Fruit fly (Drosophila melanogaster) whole organism, embryonic: ENCODE results near the gene Acf.

ENCODE experiments used
- Blimp-1 ChIP-seq: fragments of 200-800 bp; sonication (Bioruptor generic); optimal IDR thresholded peaks from 3 replicates; lab custom pipeline; 2018; ENCODE audit warnings: missing biosample characterization, missing genetic modification characterization, mild to moderate bottlenecking, moderate library complexity, missing genetic modification reagents
- BtbVII ChIP-seq: fragments of 200-800 bp; sonication (Bioruptor generic); optimal IDR thresholded peaks from 3 replicates; lab custom pipeline; 2017; ENCODE audit warnings: missing biosample characterization, mild to moderate bottlenecking, missing genetic modification characterization
- CG1024 ChIP-seq: fragments of 200-800 bp; sonication (Bioruptor generic); IDR thresholded peaks from 2 replicates; pipeline ENCODE4 v1.3.6; 2022; ENCODE audit warnings: missing biosample characterization, missing genetic modification characterization
- CG12659 ChIP-seq: fragments of 200-800 bp; sonication (Bioruptor generic); optimal IDR thresholded peaks from 3 replicates; lab custom pipeline; 2017; ENCODE audit warnings: mild to moderate bottlenecking, missing biosample characterization, missing genetic modification reagents, missing genetic modification characterization
- CG12769 ChIP-seq: fragments of 200-800 bp; sonication (Bioruptor generic); optimal IDR thresholded peaks from 2 replicates; lab custom pipeline; 2019; ENCODE audit warnings: missing biosample characterization, mild to moderate bottlenecking, missing genetic modification characterization, moderate library complexity
- CG12942 ChIP-seq: fragments of 200-800 bp; sonication (Bioruptor generic); optimal IDR thresholded peaks from 3 replicates; lab custom pipeline; 2016; ENCODE audit warnings: missing biosample characterization, missing genetic modification characterization
- CG13624 ChIP-seq: fragments of 200-800 bp; sonication (Bioruptor generic); optimal IDR thresholded peaks from 2 replicates; lab custom pipeline; 2016; ENCODE audit warnings: missing biosample characterization, missing genetic modification characterization
- CG1529 ChIP-seq: fragments of 200-800 bp; sonication (Bioruptor generic); optimal IDR thresholded peaks from 3 replicates; lab custom pipeline; 2018; ENCODE audit warnings: missing biosample characterization, missing genetic modification characterization
- CG17186 ChIP-seq: fragments of 200-800 bp; sonication (Bioruptor generic); optimal IDR thresholded peaks from 3 replicates; lab custom pipeline; 2017; ENCODE audit warnings: missing biosample characterization, missing genetic modification reagents, missing genetic modification characterization
- CG1792 ChIP-seq: fragments of 200-800 bp; sonication (Bioruptor generic); optimal IDR thresholded peaks from 2 replicates; lab custom pipeline; 2016; ENCODE audit warnings: missing biosample characterization, missing genetic modification characterization
- CG1832 ChIP-seq: fragments of 200-800 bp; sonication (Bioruptor generic); optimal IDR thresholded peaks from 2 replicates; lab custom pipeline; 2017; ENCODE audit warnings: missing biosample characterization, mild to moderate bottlenecking, missing genetic modification characterization, inconsistent platforms
- CG2199 ChIP-seq: fragments of 200-800 bp; sonication (Bioruptor generic); IDR thresholded peaks from 3 replicates; pipeline ENCODE4 v1.3.6; 2022; ENCODE audit warnings: missing biosample characterization, missing genetic modification characterization
- CG4282 ChIP-seq: fragments of 200-800 bp; sonication (Bioruptor generic); optimal IDR thresholded peaks from 2 replicates; lab custom pipeline; 2016; ENCODE audit warnings: missing biosample characterization, missing genetic modification characterization
- CG4617 ChIP-seq: fragments of 200-800 bp; sonication (Bioruptor generic); optimal IDR thresholded peaks from 3 replicates; lab custom pipeline; 2016; ENCODE audit warnings: missing biosample characterization, missing genetic modification characterization, borderline replicate concordance
- CG7372 ChIP-seq: fragments of 200-800 bp; sonication (Bioruptor generic); IDR thresholded peaks from 2 replicates; pipeline ENCODE4 v1.3.6; 2022; ENCODE audit warnings: missing biosample characterization, missing genetic modification characterization
- CG7839 ChIP-seq: fragments of 200-800 bp; sonication (Bioruptor generic); optimal IDR thresholded peaks from 3 replicates; lab custom pipeline; 2018; ENCODE audit warnings: missing biosample characterization, mild to moderate bottlenecking, missing genetic modification characterization, moderate library complexity
- CG7987 ChIP-seq: fragments of 200-800 bp; sonication (Bioruptor generic); optimal IDR thresholded peaks from 2 replicates; lab custom pipeline; 2018; ENCODE audit warnings: missing biosample characterization, mild to moderate bottlenecking, missing genetic modification characterization, moderate library complexity
- CG8290 ChIP-seq, 3 experiments: fragments of 200-800 bp; sonication (Bioruptor generic); optimal IDR thresholded peaks; 2 replicates each; lab custom pipeline; 2016 to 2019; ENCODE audit warnings: missing biosample characterization in 3 of 3, missing genetic modification characterization in 3 of 3, mild to moderate bottlenecking in 2 of 3, moderate library complexity in 1 of 3
- CG8924 ChIP-seq: fragments of 200-800 bp; optimal IDR thresholded peaks from 3 replicates; lab custom pipeline; 2019; ENCODE audit warnings: missing biosample characterization, mild to moderate bottlenecking, missing genetic modification characterization, moderate library complexity
- CG9609 ChIP-seq: fragments of 200-800 bp; sonication (Bioruptor generic); optimal IDR thresholded peaks from 3 replicates; lab custom pipeline; 2016; ENCODE audit warnings: missing biosample characterization, missing genetic modification characterization
- Eip74EF ChIP-seq, 2 experiments: fragments of 200-800 bp in 1 of 2; fragments of >200 bp in 1 of 2; sonication (Bioruptor generic) in 1 of 2; optimal IDR thresholded peaks; 2 replicates each; lab custom pipeline; 2017 to 2019; ENCODE audit warnings: missing biosample characterization in 2 of 2, missing genetic modification characterization in 2 of 2, mild to moderate bottlenecking in 1 of 2, moderate library complexity in 1 of 2
- Hand ChIP-seq: fragments of 200-800 bp; sonication (Bioruptor generic); optimal IDR thresholded peaks from 2 replicates; lab custom pipeline; 2017; ENCODE audit warnings: mild to moderate bottlenecking, missing biosample characterization, missing genetic modification reagents, missing genetic modification characterization
- Lpt ChIP-seq: fragments of >200 bp; optimal IDR thresholded peaks from 2 replicates; lab custom pipeline; 2018; ENCODE audit warnings: missing biosample characterization, missing genetic modification characterization
- MESR4 ChIP-seq: fragments of 200-800 bp; sonication (Bioruptor generic); optimal IDR thresholded peaks from 2 replicates; lab custom pipeline; 2018; ENCODE audit warnings: missing biosample characterization, mild to moderate bottlenecking, missing genetic modification characterization, moderate library complexity
- Nf-YB ChIP-seq: fragments of 200-800 bp; sonication (Bioruptor generic); optimal IDR thresholded peaks from 3 replicates; lab custom pipeline; 2019; ENCODE audit warnings: missing biosample characterization, mild to moderate bottlenecking, missing genetic modification characterization, moderate library complexity
- NfI ChIP-seq: fragments of 200-800 bp; sonication (Bioruptor generic); optimal IDR thresholded peaks from 3 replicates; lab custom pipeline; 2018; ENCODE audit warnings: missing biosample characterization, mild to moderate bottlenecking, missing genetic modification characterization, moderate library complexity
- Oaz ChIP-seq: fragments of 200-800 bp; sonication (Bioruptor generic); IDR thresholded peaks from 2 replicates; pipeline ENCODE4 v1.3.6; 2022; ENCODE audit warnings: missing biosample characterization, missing genetic modification characterization
- Oli ChIP-seq: fragments of 200-800 bp; sonication (Bioruptor generic); optimal IDR thresholded peaks from 2 replicates; lab custom pipeline; 2018; ENCODE audit warnings: missing biosample characterization, mild to moderate bottlenecking, missing genetic modification characterization, moderate library complexity
- Sin3A ChIP-seq: fragments of >200 bp; optimal IDR thresholded peaks from 2 replicates; lab custom pipeline; 2018
- Taf1 ChIP-seq: fragments of 200-800 bp; sonication (Bioruptor generic); IDR thresholded peaks from 2 replicates; pipeline ENCODE4 v1.3.6; 2022; ENCODE audit warnings: missing biosample characterization, missing genetic modification characterization
- bigmax ChIP-seq: fragments of 200-800 bp; sonication (Bioruptor generic); optimal IDR thresholded peaks from 2 replicates; lab custom pipeline; 2018; ENCODE audit warnings: missing biosample characterization, mild to moderate bottlenecking, missing genetic modification characterization
- cwo ChIP-seq: fragments of 200-800 bp; sonication (Bioruptor generic); optimal IDR thresholded peaks from 3 replicates; lab custom pipeline; 2017; ENCODE audit warnings: missing biosample characterization, missing genetic modification characterization, mild to moderate bottlenecking, moderate library complexity, missing genetic modification reagents
- dysf ChIP-seq: fragments of 200-800 bp; sonication (Bioruptor generic); IDR thresholded peaks from 3 replicates; pipeline ENCODE4 v1.3.6; 2022; ENCODE audit warnings: missing biosample characterization, missing genetic modification characterization
- eve ChIP-seq, 2 experiments: fragments of >200 bp; optimal IDR thresholded peaks; 2 replicates each; lab custom pipeline; 2017; ENCODE audit warnings: missing biosample characterization in 2 of 2, missing genetic modification characterization in 2 of 2
- h ChIP-seq: fragments of >200 bp; optimal IDR thresholded peaks from 2 replicates; lab custom pipeline; 2017
- her ChIP-seq: fragments of 200-800 bp; sonication (Bioruptor generic); optimal IDR thresholded peaks from 2 replicates; lab custom pipeline; 2016; ENCODE audit warnings: missing biosample characterization, missing genetic modification characterization
- insv ChIP-seq, 2 experiments: fragments of 200-800 bp; sonication (Bioruptor generic); optimal IDR thresholded peaks; 3 replicates each; lab custom pipeline; 2016 to 2018; ENCODE audit warnings: missing biosample characterization in 2 of 2, missing genetic modification characterization in 2 of 2
- jing ChIP-seq: fragments of 200-800 bp; sonication (Bioruptor generic); optimal IDR thresholded peaks from 2 replicates; lab custom pipeline; 2018; ENCODE audit warnings: missing biosample characterization, mild to moderate bottlenecking, missing genetic modification characterization
- jumu ChIP-seq: fragments of 200-800 bp; sonication (Bioruptor generic); optimal IDR thresholded peaks from 3 replicates; lab custom pipeline; 2016; ENCODE audit warnings: missing biosample characterization, missing genetic modification characterization
- lilli ChIP-seq: fragments of 200-800 bp; sonication (Bioruptor generic); optimal IDR thresholded peaks from 3 replicates; lab custom pipeline; 2016; ENCODE audit warnings: missing biosample characterization, missing genetic modification characterization
- oc ChIP-seq: fragments of 200-800 bp; sonication (Bioruptor generic); optimal IDR thresholded peaks from 2 replicates; lab custom pipeline; 2018; ENCODE audit warnings: missing biosample characterization, mild to moderate bottlenecking, missing genetic modification characterization, moderate library complexity
- pfk ChIP-seq: fragments of 200-800 bp; sonication (Bioruptor generic); optimal IDR thresholded peaks from 2 replicates; lab custom pipeline; 2018; ENCODE audit warnings: missing biosample characterization, mild to moderate bottlenecking, missing genetic modification characterization, moderate library complexity
- rib ChIP-seq: fragments of 200-800 bp; sonication (Bioruptor generic); IDR thresholded peaks from 2 replicates; pipeline ENCODE4 v1.3.6; 2022; ENCODE audit warnings: missing biosample characterization, missing genetic modification characterization
- sc ChIP-seq, 3 experiments: fragments of >200 bp in 2 of 3; fragments of 200-800 bp in 1 of 3; sonication (Bioruptor generic) in 1 of 3; optimal IDR thresholded peaks; 2 replicates in 2 of 3; 3 replicates in 1 of 3; lab custom pipeline; 2017; ENCODE audit warnings: mild to moderate bottlenecking in 1 of 3, missing biosample characterization in 1 of 3, missing genetic modification characterization in 1 of 3, missing genetic modification reagents in 1 of 3
- sens ChIP-seq: fragments of 200-800 bp; sonication (Bioruptor generic); peaks from one replicate; lab custom pipeline; 2016; ENCODE audit warnings: missing biosample characterization, missing genetic modification characterization
- sima ChIP-seq: fragments of 200-800 bp; sonication (Bioruptor generic); optimal IDR thresholded peaks from 2 replicates; lab custom pipeline; 2016; ENCODE audit warnings: missing biosample characterization, missing genetic modification characterization
- sob ChIP-seq: fragments of 200-800 bp; sonication (Bioruptor generic); IDR thresholded peaks from 2 replicates; pipeline ENCODE4 v1.3.6; 2022; ENCODE audit warnings: missing biosample characterization, missing genetic modification characterization
- tll ChIP-seq, 2 experiments: fragments of 200-800 bp in 1 of 2; fragments of >200 bp in 1 of 2; sonication (Bioruptor generic) in 1 of 2; optimal IDR thresholded peaks; 2 replicates each; lab custom pipeline; 2017 to 2019; ENCODE audit warnings: missing biosample characterization in 2 of 2, missing genetic modification characterization in 2 of 2, mild to moderate bottlenecking in 1 of 2, moderate library complexity in 1 of 2
- trem ChIP-seq: fragments of 200-800 bp; optimal IDR thresholded peaks from 3 replicates; lab custom pipeline; 2019; ENCODE audit warnings: missing biosample characterization, mild to moderate bottlenecking, missing genetic modification characterization, moderate library complexity
- ttk ChIP-seq: fragments of 200-800 bp; sonication (Bioruptor generic); IDR thresholded peaks from 2 replicates; pipeline ENCODE4 v2.1.2; 2022; ENCODE audit warnings: missing biosample characterization, missing genetic modification characterization

Gene Acf

dm6 chr3R:31747429-31748048 lies 46.2 kb upstream of the Acf start, which contains the start of the genes nero and CG1910 (continued):
- TF ChIP-seq lilli = no peak
- peak; percentile 40 for TF ChIP-seq pfk (GFP tag; lab: Kevin White, UChicago)
- TF ChIP-seq CG2199 (GFP tag; lab: Robert Waterston, UW) = no peak
- no peak for TF ChIP-seq CG7839 (tag; lab: Kevin White, UChicago)
- TF ChIP-seq BtbVII (GFP tag; lab: Kevin White, UChicago) = no peak
- TF ChIP-seq CG8924 (tag; lab: Kevin White, UChicago) = no peak
- TF ChIP-seq CG17186 = peak; percentile 88
- TF ChIP-seq her (GFP tag; lab: Kevin White, UChicago) = no peak
- no peak for TF ChIP-seq Hand
- TF ChIP-seq cwo = no peak
- no peak for TF ChIP-seq h
- no peak for TF ChIP-seq oc
- TF ChIP-seq CG8290 (GFP tag; optimal IDR thresholded peaks at IDR 0.05; lab: Kevin White, UChicago) = peak; percentile 15
- peak in 1 of 2 experiments; percentile 77 for TF ChIP-seq CG8290 (tag; optimal IDR thresholded peaks at IDR 0.05; lab: Kevin White, UChicago)
- no peak for TF ChIP-seq Lpt
- peak; percentile 77 for TF ChIP-seq MESR4 (GFP tag; lab: Kevin White, UChicago)
- TF ChIP-seq Oaz (GFP tag; lab: Robert Waterston, UW) = no peak
- TF ChIP-seq sc (optimal IDR thresholded peaks at IDR 0.05; lab: Kevin White, UChicago) = no peak
- TF ChIP-seq sc (GFP tag; optimal IDR thresholded peaks at IDR 0.05; lab: Kevin White, UChicago) = no peak
- TF ChIP-seq CG1529 (GFP tag; lab: Kevin White, UChicago) = no peak
- no peak for TF ChIP-seq eve (GFP tag; optimal IDR thresholded peaks at IDR 0.05; lab: Kevin White, UChicago)
- peak; percentile 55 for TF ChIP-seq CG4617
- TF ChIP-seq Taf1 (GFP tag; lab: Robert Waterston, UW) = no peak
- TF ChIP-seq rib (GFP tag; lab: Robert Waterston, UW) = no peak
- TF ChIP-seq CG12659 (GFP tag; lab: Kevin White, UChicago) = peak; percentile 63
- TF ChIP-seq CG12769 (tag; lab: Kevin White, UChicago) = no peak
- TF ChIP-seq Blimp-1 = no peak
- TF ChIP-seq Oli = no peak
- TF ChIP-seq trem (tag; lab: Kevin White, UChicago) = peak; percentile 99
- no peak for TF ChIP-seq CG12942 (GFP tag; lab: Kevin White, UChicago)
- TF ChIP-seq jing = no peak
- TF ChIP-seq dysf = no peak
- TF ChIP-seq sima = no peak
- TF ChIP-seq jumu = peak; percentile 2
- TF ChIP-seq Nf-YB (GFP tag; lab: Kevin White, UChicago) = peak; percentile 12
- peak; percentile 60 for TF ChIP-seq bigmax
- TF ChIP-seq CG1024 = no peak
- TF ChIP-seq CG4282 (GFP tag; lab: Kevin White, UChicago) = no peak
- no peak for TF ChIP-seq CG9609 (GFP tag; lab: Kevin White, UChicago)
- TF ChIP-seq NfI (GFP tag; lab: Kevin White, UChicago) = no peak
- no peak for TF ChIP-seq sob (GFP tag; lab: Robert Waterston, UW)
- no peak for TF ChIP-seq insv (GFP tag; optimal IDR thresholded peaks at IDR 0.05; lab: Kevin White, UChicago)
- TF ChIP-seq tll (GFP tag; optimal IDR thresholded peaks at IDR 0.05; lab: Kevin White, UChicago) = peak in 1 of 2 experiments; percentile 30
- no peak for TF ChIP-seq CG1832
- TF ChIP-seq Sin3A (lab: Kevin White, UChicago) = peak; percentile 76
- TF ChIP-seq CG1792 (GFP tag; lab: Kevin White, UChicago) = no peak
- TF ChIP-seq CG7372 = no peak
- no peak for TF ChIP-seq ttk
- TF ChIP-seq CG7987 (GFP tag; lab: Kevin White, UChicago) = peak; percentile 19
- peak; percentile 65 for TF ChIP-seq sens (GFP tag; lab: Kevin White, UChicago)
- no peak for TF ChIP-seq Eip74EF (GFP tag; optimal IDR thresholded peaks at IDR 0.05; lab: Kevin White, UChicago)
- no peak for TF ChIP-seq CG13624 (GFP tag; lab: Kevin White, UChicago)
